Fruit fly (Drosophila melanogaster) whole organism, embryonic: Measurements from ENCODE around the gene Hrd3.

Source experiments
- CG10274 ChIP-seq: fragments of 200-800 bp; sonication (Bioruptor generic); optimal IDR thresholded peaks from 3 replicates; lab custom pipeline; 2017; ENCODE audit warnings: missing biosample characterization, mild to moderate bottlenecking, missing genetic modification characterization
- CG10321 ChIP-seq: fragments of 200-800 bp; sonication (Bioruptor generic); IDR thresholded peaks from 2 replicates; pipeline ENCODE4 v1.3.6; 2022; ENCODE audit warnings: missing biosample characterization, missing genetic modification characterization
- CG10565 ChIP-seq: fragments of 200-800 bp; sonication (Bioruptor generic); optimal IDR thresholded peaks from 3 replicates; lab custom pipeline; 2016; ENCODE audit warnings: missing biosample characterization, mild to moderate bottlenecking, missing genetic modification characterization
- CG11456 ChIP-seq: fragments of 200-800 bp; sonication (Bioruptor generic); IDR thresholded peaks from 3 replicates; pipeline ENCODE4 v1.3.6; 2022; ENCODE audit warnings: missing biosample characterization, missing genetic modification characterization
- CG12219 ChIP-seq: fragments of 200-800 bp; sonication (Bioruptor generic); optimal IDR thresholded peaks from 3 replicates; lab custom pipeline; 2018; ENCODE audit warnings: missing biosample characterization, mild to moderate bottlenecking, missing genetic modification characterization
- CG1233 ChIP-seq: fragments of 200-800 bp; sonication (Bioruptor generic); optimal IDR thresholded peaks from 4 replicates; lab custom pipeline; 2018; ENCODE audit warnings: missing biosample characterization, mild to moderate bottlenecking, missing genetic modification characterization
- CG13624 ChIP-seq: fragments of 200-800 bp; sonication (Bioruptor generic); optimal IDR thresholded peaks from 2 replicates; lab custom pipeline; 2016; ENCODE audit warnings: missing biosample characterization, missing genetic modification characterization
- CG13775 ChIP-seq: fragments of 200-800 bp; sonication (Bioruptor generic); optimal IDR thresholded peaks from 3 replicates; lab custom pipeline; 2017; ENCODE audit warnings: missing biosample characterization, mild to moderate bottlenecking, missing genetic modification characterization
- CG14441 ChIP-seq: fragments of 200-800 bp; sonication (Bioruptor generic); IDR thresholded peaks from 2 replicates; pipeline ENCODE4 v1.3.6; 2022; ENCODE audit warnings: missing biosample characterization, missing genetic modification characterization
- CG14965 ChIP-seq: fragments of 200-800 bp; sonication (Bioruptor generic); optimal IDR thresholded peaks from 2 replicates; lab custom pipeline; 2016; ENCODE audit warnings: missing biosample characterization, missing genetic modification characterization, borderline replicate concordance
- CG15011 ChIP-seq: fragments of 200-800 bp; sonication (Bioruptor generic); optimal IDR thresholded peaks from 3 replicates; lab custom pipeline; 2018; ENCODE audit warnings: missing biosample characterization, mild to moderate bottlenecking, missing genetic modification characterization
- CG18599 ChIP-seq: fragments of 200-800 bp; sonication (Bioruptor generic); optimal IDR thresholded peaks from 3 replicates; lab custom pipeline; 2017; ENCODE audit warnings: missing biosample characterization, missing genetic modification characterization, mild to moderate bottlenecking, moderate library complexity, missing genetic modification reagents
- CG32772 ChIP-seq: fragments of 200-800 bp; sonication (Bioruptor generic); IDR thresholded peaks from 2 replicates; pipeline ENCODE4 v1.3.6; 2022; ENCODE audit warnings: missing biosample characterization, missing genetic modification characterization
- CG4404 ChIP-seq: fragments of 200-800 bp; sonication (Bioruptor generic); IDR thresholded peaks from 2 replicates; pipeline ENCODE4 v1.3.6; 2022; ENCODE audit warnings: missing biosample characterization, missing genetic modification characterization
- CG7745 ChIP-seq: fragments of 200-800 bp; sonication (Bioruptor generic); optimal IDR thresholded peaks from 2 replicates; lab custom pipeline; 2018; ENCODE audit warnings: missing biosample characterization, mild to moderate bottlenecking, missing genetic modification characterization, moderate library complexity
- CG7786 ChIP-seq: fragments of 200-800 bp; sonication (Bioruptor generic); optimal IDR thresholded peaks from 2 replicates; lab custom pipeline; 2016; ENCODE audit warnings: missing biosample characterization, missing genetic modification characterization
- Dad ChIP-seq: fragments of 200-800 bp; sonication (Bioruptor generic); optimal IDR thresholded peaks from 3 replicates; lab custom pipeline; 2016; ENCODE audit warnings: missing biosample characterization, missing genetic modification characterization
- Dp ChIP-seq: fragments of 200-800 bp; sonication (Bioruptor generic); optimal IDR thresholded peaks from 2 replicates; lab custom pipeline; 2018; ENCODE audit warnings: missing biosample characterization, mild to moderate bottlenecking, missing genetic modification characterization, moderate library complexity
- Drgx ChIP-seq: fragments of 200-800 bp; sonication (Bioruptor generic); IDR thresholded peaks from 2 replicates; pipeline ENCODE4 v1.3.6; 2022; ENCODE audit warnings: missing biosample characterization, missing genetic modification characterization
- Gsc ChIP-seq: fragments of 200-800 bp; sonication (Bioruptor generic); IDR thresholded peaks from 2 replicates; pipeline ENCODE4 v1.3.6; 2022; ENCODE audit warnings: missing biosample characterization, missing genetic modification characterization
- Kr ChIP-seq: fragments of 200-800 bp; sonication (Bioruptor generic); optimal IDR thresholded peaks from 2 replicates; lab custom pipeline; 2017; ENCODE audit warnings: missing biosample characterization, mild to moderate bottlenecking, missing genetic modification characterization
- Lhr ChIP-seq: fragments of 200-800 bp; sonication (Bioruptor generic); optimal IDR thresholded peaks from 3 replicates; lab custom pipeline; 2017; ENCODE audit warnings: mild to moderate bottlenecking, missing biosample characterization, missing genetic modification reagents, missing genetic modification characterization
- Lim3 ChIP-seq: fragments of 200-800 bp; sonication (Bioruptor generic); IDR thresholded peaks from 2 replicates; pipeline ENCODE4 v1.3.6; 2022; ENCODE audit warnings: missing biosample characterization, missing genetic modification characterization
- PHDP ChIP-seq: fragments of 200-800 bp; sonication (Bioruptor generic); optimal IDR thresholded peaks from 3 replicates; lab custom pipeline; 2018; ENCODE audit warnings: missing biosample characterization, mild to moderate bottlenecking, missing genetic modification characterization, moderate library complexity
- Ptx1 ChIP-seq: fragments of 200-800 bp; sonication (Bioruptor generic); IDR thresholded peaks from 2 replicates; pipeline ENCODE4 v1.3.6; 2022; ENCODE audit warnings: missing biosample characterization, missing genetic modification characterization
- Side ChIP-seq: fragments of 200-800 bp; sonication (Bioruptor generic); optimal IDR thresholded peaks from 2 replicates; lab custom pipeline; 2016; ENCODE audit warnings: missing biosample characterization, missing genetic modification characterization
- Trl ChIP-seq, 3 experiments: fragments of >200 bp in 2 of 3; fragments of 200-800 bp in 1 of 3; sonication (Bioruptor generic) in 1 of 3; optimal IDR thresholded peaks; 2 replicates in 1 of 3; 3 replicates in 2 of 3; lab custom pipeline; 2016 to 2017; ENCODE audit warnings: missing biosample characterization in 1 of 3, missing genetic modification characterization in 1 of 3
- ato ChIP-seq: fragments of 200-800 bp; sonication (Bioruptor generic); IDR thresholded peaks from 2 replicates; pipeline ENCODE4 v1.3.6; 2022; ENCODE audit warnings: missing biosample characterization, missing genetic modification characterization; ENCODE audit not compliant: partially characterized antibody
- bab2 ChIP-seq: fragments of 200-800 bp; sonication (Bioruptor generic); optimal IDR thresholded peaks from 2 replicates; lab custom pipeline; 2016; ENCODE audit warnings: missing biosample characterization, missing genetic modification characterization
- bigmax ChIP-seq: fragments of 200-800 bp; sonication (Bioruptor generic); optimal IDR thresholded peaks from 2 replicates; lab custom pipeline; 2018; ENCODE audit warnings: missing biosample characterization, mild to moderate bottlenecking, missing genetic modification characterization
- chif ChIP-seq, 2 experiments: fragments of 200-800 bp; sonication (Bioruptor generic); optimal IDR thresholded peaks; 3 replicates each; lab custom pipeline; 2016; ENCODE audit warnings: missing biosample characterization in 2 of 2, missing genetic modification characterization in 2 of 2
- croc ChIP-seq: fragments of 200-800 bp; sonication (Bioruptor generic); conservative IDR thresholded peaks from 3 replicates; pipeline ENCODE4 v1.3.6; 2022; ENCODE audit warnings: missing biosample characterization, missing genetic modification characterization
- crol ChIP-seq: fragments of 200-800 bp; sonication (Bioruptor generic); IDR thresholded peaks from 2 replicates; pipeline ENCODE4 v1.3.6; 2022; ENCODE audit warnings: missing biosample characterization, missing genetic modification characterization
- dimm ChIP-seq: fragments of 200-800 bp; sonication (Bioruptor generic); IDR thresholded peaks from 2 replicates; pipeline ENCODE4 v1.3.6; 2022; ENCODE audit warnings: missing biosample characterization, missing genetic modification characterization
- eve ChIP-seq, 2 experiments: fragments of >200 bp; optimal IDR thresholded peaks; 2 replicates each; lab custom pipeline; 2017; ENCODE audit warnings: missing biosample characterization in 2 of 2, missing genetic modification characterization in 2 of 2
- gsb ChIP-seq: fragments of 200-800 bp; sonication (Bioruptor generic); IDR thresholded peaks from 2 replicates; pipeline ENCODE4 v1.3.6; 2022; ENCODE audit warnings: missing biosample characterization, missing genetic modification characterization
- insv ChIP-seq, 2 experiments: fragments of 200-800 bp; sonication (Bioruptor generic); optimal IDR thresholded peaks; 3 replicates each; lab custom pipeline; 2016 to 2018; ENCODE audit warnings: missing biosample characterization in 2 of 2, missing genetic modification characterization in 2 of 2
- knrl ChIP-seq: fragments of 200-800 bp; sonication (Bioruptor generic); IDR thresholded peaks from 3 replicates; pipeline ENCODE4 v1.3.6; 2022; ENCODE audit warnings: missing biosample characterization, missing genetic modification characterization; ENCODE audit not compliant: partially characterized antibody
- mirr ChIP-seq: fragments of 200-800 bp; sonication (Bioruptor generic); optimal IDR thresholded peaks from 3 replicates; lab custom pipeline; 2018; ENCODE audit warnings: missing biosample characterization, mild to moderate bottlenecking, missing genetic modification characterization
- onecut ChIP-seq: fragments of 200-800 bp; sonication (Bioruptor generic); IDR thresholded peaks from 2 replicates; pipeline ENCODE4 v1.3.6; 2022; ENCODE audit warnings: missing biosample characterization, missing genetic modification characterization
- rib ChIP-seq: fragments of 200-800 bp; sonication (Bioruptor generic); IDR thresholded peaks from 2 replicates; pipeline ENCODE4 v1.3.6; 2022; ENCODE audit warnings: missing biosample characterization, missing genetic modification characterization
- row ChIP-seq: fragments of 200-800 bp; sonication (Bioruptor generic); IDR thresholded peaks from 3 replicates; pipeline ENCODE4 v1.3.6; 2022; ENCODE audit warnings: missing biosample characterization, missing genetic modification characterization
- salm ChIP-seq: fragments of 200-800 bp; sonication (Bioruptor generic); optimal IDR thresholded peaks from 2 replicates; lab custom pipeline; 2018; ENCODE audit warnings: missing biosample characterization, mild to moderate bottlenecking, missing genetic modification characterization
- sd ChIP-seq: fragments of 200-800 bp; sonication (Bioruptor generic); optimal IDR thresholded peaks from 3 replicates; lab custom pipeline; 2018; ENCODE audit warnings: missing biosample characterization, mild to moderate bottlenecking, missing genetic modification characterization, moderate library complexity
- sisA ChIP-seq: fragments of 200-800 bp; sonication (Bioruptor generic); IDR thresholded peaks from 2 replicates; pipeline ENCODE4 v1.3.6; 2022; ENCODE audit warnings: missing biosample characterization, missing genetic modification characterization
- ssp ChIP-seq: fragments of 200-800 bp; sonication (Bioruptor generic); IDR thresholded peaks from 2 replicates; pipeline ENCODE4 v1.3.6; 2022; ENCODE audit warnings: missing biosample characterization, missing genetic modification characterization
- sug ChIP-seq: fragments of 200-800 bp; optimal IDR thresholded peaks from 2 replicates; lab custom pipeline; 2019; ENCODE audit warnings: missing biosample characterization, mild to moderate bottlenecking, missing genetic modification characterization, moderate library complexity
- unpg ChIP-seq: fragments of 200-800 bp; sonication (Bioruptor generic); optimal IDR thresholded peaks from 3 replicates; lab custom pipeline; 2018; ENCODE audit warnings: missing biosample characterization, mild to moderate bottlenecking, missing genetic modification characterization, moderate library complexity
- vfl ChIP-seq: fragments of 200-800 bp; sonication (Bioruptor generic); optimal IDR thresholded peaks from 2 replicates; lab custom pipeline; 2016; ENCODE audit warnings: missing biosample characterization, missing genetic modification characterization

The Hrd3 gene

DNA sequence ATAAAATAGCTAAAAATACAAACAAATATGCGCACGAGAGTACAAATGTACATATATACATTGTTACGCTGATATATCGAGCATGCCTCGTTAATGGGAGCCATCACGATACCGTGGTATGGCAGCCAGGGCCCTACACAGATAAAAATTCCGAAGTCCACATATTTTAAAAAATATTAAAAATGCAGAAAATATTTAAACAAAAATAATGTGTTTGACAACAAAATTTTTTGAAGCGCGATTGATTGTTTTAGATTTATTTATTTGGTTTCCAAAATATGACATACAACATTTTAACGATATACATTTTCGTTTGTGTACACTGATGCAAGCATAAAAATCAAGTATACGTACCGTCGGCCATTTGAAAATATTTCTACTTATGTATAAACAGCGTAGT is 31.6 kb downstream of the Hrd3 start (continued):
- TF ChIP-seq Drgx (GFP tag; lab: Robert Waterston, UW) (peak; percentile 88), sug (tag; lab: Kevin White, UChicago) (peak; percentile 13), CG14965 (GFP tag; lab: Kevin White, UChicago) (no peak)

DNA sequence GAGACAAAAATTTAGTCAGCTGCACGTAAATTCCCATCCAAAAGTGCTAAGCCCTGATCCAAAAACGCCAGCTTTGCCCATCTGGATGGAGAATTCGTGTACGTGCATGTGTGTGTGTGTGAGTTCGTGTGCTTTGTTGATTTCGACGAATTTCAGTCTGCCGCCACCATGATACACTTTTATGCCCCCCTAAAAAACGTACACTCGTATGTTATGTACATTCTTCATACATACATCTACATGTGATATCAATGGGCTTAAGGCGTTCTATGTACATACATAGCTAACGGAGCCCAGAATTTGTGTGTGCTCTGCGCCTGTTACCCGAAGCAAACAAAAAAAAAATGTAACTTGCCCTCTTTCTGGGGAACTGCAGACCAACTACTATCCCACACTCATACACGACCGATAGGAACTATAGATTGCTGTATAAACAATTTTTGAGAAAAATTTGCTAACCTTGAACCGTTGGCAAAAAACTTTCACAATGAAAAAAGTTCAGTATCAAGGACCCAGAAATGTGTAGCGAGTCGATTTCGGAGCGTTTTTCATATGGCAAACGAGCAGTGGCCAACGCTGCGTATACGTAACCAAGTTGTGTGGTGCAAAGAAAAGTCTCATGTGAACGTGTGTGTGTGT is 32.5 kb downstream of the Hrd3 start:
- TF ChIP-seq salm (tag; lab: Kevin White, UChicago) (peak; percentile 28), CG32772 (GFP tag; lab: Robert Waterston, UW) (no peak), CG7745 (tag; lab: Kevin White, UChicago) (no peak), insv (GFP tag; optimal IDR thresholded peaks at IDR 0.05; lab: Kevin White, UChicago) (no peak), CG10274 (GFP tag; lab: Kevin White, UChicago) (no peak), CG12219 (GFP tag; lab: Kevin White, UChicago) (no peak), gsb (GFP tag; lab: Robert Waterston, UW) (no peak), Lim3 (GFP tag; lab: Robert Waterston, UW) (no peak), Kr (GFP tag; lab: Kevin White, UChicago) (no peak), onecut (GFP tag; lab: Robert Waterston, UW) (no peak), crol (GFP tag; lab: Robert Waterston, UW) (no peak), Dad (GFP tag; lab: Kevin White, UChicago) (no peak), dimm (no peak), CG1233 (GFP tag; lab: Kevin White, UChicago) (peak; percentile 21), vfl (GFP tag; lab: Kevin White, UChicago) (no peak), ssp (GFP tag; lab: Robert Waterston, UW) (no peak), ato (no peak), Dp (GFP tag; lab: Kevin White, UChicago) (no peak), CG18599 (GFP tag; lab: Kevin White, UChicago) (peak; percentile 66), unpg (no peak), CG15011 (no peak), bab2 (no peak), knrl (no peak), CG4404 (GFP tag; lab: Robert Waterston, UW) (no peak), PHDP (tag; lab: Kevin White, UChicago) (no peak), rib (peak; percentile 67; the same call in 1 of the 2 replicates), sisA (GFP tag; lab: Robert Waterston, UW) (no peak), croc (no peak), sd (tag; lab: Kevin White, UChicago) (peak; percentile 61), CG13624 (GFP tag; lab: Kevin White, UChicago) (no peak), row (GFP tag; lab: Robert Waterston, UW) (no peak), CG10321 (GFP tag; lab: Robert Waterston, UW) (no peak), Lhr (GFP tag; lab: Kevin White, UChicago) (no peak), Trl (optimal IDR thresholded peaks at IDR 0.05; lab: Kevin White, UChicago) (peak in 1 of 2 experiments; percentile 1), Trl (GFP tag; optimal IDR thresholded peaks at IDR 0.05; lab: Kevin White, UChicago) (no peak), CG10565 (no peak), bigmax (no peak), Side (GFP tag; lab: Kevin White, UChicago) (no peak), mirr (GFP tag; lab: Kevin White, UChicago) (peak; percentile 63), CG14441 (GFP tag; lab: Robert Waterston, UW) (no peak), CG11456 (GFP tag; lab: Robert Waterston, UW) (no peak), Ptx1 (GFP tag; lab: Robert Waterston, UW) (no peak), eve (GFP tag; optimal IDR thresholded peaks at IDR 0.05; lab: Kevin White, UChicago) (no peak), chif (GFP tag; optimal IDR thresholded peaks at IDR 0.05; lab: Kevin White, UChicago) (no peak), CG13775 (peak; percentile 11), CG7786 (GFP tag; lab: Kevin White, UChicago) (no peak), Gsc (GFP tag; lab: Robert Waterston, UW) (no peak)
